Worm (Caenorhabditis elegans) whole organism, mixed stage, embryonic: ENCODE results near the gene mlc-4.
A peak's percentile ranks its signal among the peaks of the same experiment; 100 is the strongest.

Experiments
- M03D4.4 ChIP-seq: sonication (generic microtip); optimal IDR thresholded peaks from 2 replicates; lab custom pipeline; 2017; ENCODE audit warnings: mild to moderate bottlenecking, missing genetic modification characterization, missing compliant biosample characterization
- bed-3 ChIP-seq: fragments of 200-800 bp; sonication (Bioruptor generic); optimal IDR thresholded peaks from 3 replicates; lab custom pipeline; 2018; ENCODE audit warnings: mild to moderate bottlenecking, missing genetic modification characterization, moderate library complexity, missing compliant biosample characterization
- blmp-1 ChIP-seq: fragments of 150-350 bp; optimal IDR thresholded peaks from 2 replicates; lab custom pipeline; 2014; ENCODE audit warnings: missing biosample characterization, missing genetic modification characterization
- ceh-39 ChIP-seq: fragments of 150-350 bp; optimal IDR thresholded peaks from 2 replicates; lab custom pipeline; 2014; ENCODE audit warnings: missing biosample characterization, missing genetic modification characterization
- ceh-83 ChIP-seq: fragments of 200-800 bp; sonication (Bioruptor generic); optimal IDR thresholded peaks from 2 replicates; lab custom pipeline; 2018; ENCODE audit warnings: mild to moderate bottlenecking, missing genetic modification characterization, missing compliant biosample characterization
- ces-1 ChIP-seq: fragments of 150-350 bp; optimal IDR thresholded peaks from 2 replicates; lab custom pipeline; 2014; ENCODE audit warnings: missing biosample characterization, missing genetic modification reagents, missing genetic modification characterization
- cnd-1 ChIP-seq: fragments of 200-800 bp; sonication (Bioruptor generic); optimal IDR thresholded peaks from 2 replicates; lab custom pipeline; 2018; ENCODE audit warnings: mild to moderate bottlenecking, missing genetic modification characterization, missing compliant biosample characterization
- elt-1 ChIP-seq: sonication (generic microtip); optimal IDR thresholded peaks from 2 replicates; lab custom pipeline; 2017; ENCODE audit warnings: missing genetic modification characterization, mild to moderate bottlenecking, missing compliant biosample characterization, antibody characterized with exemption, moderate library complexity, borderline replicate concordance; ENCODE audit not compliant: insufficient read depth
- elt-3 ChIP-seq: fragments of 150-350 bp; optimal IDR thresholded peaks from 2 replicates; lab custom pipeline; 2014; ENCODE audit warnings: missing biosample characterization, missing genetic modification characterization
- flh-1 ChIP-seq: fragments of 200-800 bp; sonication (Bioruptor generic); optimal IDR thresholded peaks from 2 replicates; lab custom pipeline; 2018; ENCODE audit warnings: mild to moderate bottlenecking, missing genetic modification characterization, moderate library complexity, missing compliant biosample characterization
- ham-2 ChIP-seq: fragments of 200-800 bp; sonication (Bioruptor generic); optimal IDR thresholded peaks from 2 replicates; lab custom pipeline; 2018; ENCODE audit warnings: mild to moderate bottlenecking, missing genetic modification characterization, missing compliant biosample characterization
- hlh-1 ChIP-seq: fragments of 150-350 bp; optimal IDR thresholded peaks from 2 replicates; lab custom pipeline; 2014; ENCODE audit warnings: missing biosample characterization, missing genetic modification reagents, missing genetic modification characterization
- lin-13 ChIP-seq: fragments of 150-350 bp; optimal IDR thresholded peaks from 2 replicates; lab custom pipeline; 2014; ENCODE audit warnings: missing biosample characterization, missing genetic modification characterization
- lin-32 ChIP-seq: fragments of 200-800 bp; sonication (Bioruptor generic); optimal IDR thresholded peaks from 2 replicates; lab custom pipeline; 2018; ENCODE audit warnings: mild to moderate bottlenecking, missing genetic modification characterization, missing compliant biosample characterization
- lsy-2 ChIP-seq: fragments of 150-350 bp; optimal IDR thresholded peaks from 2 replicates; lab custom pipeline; 2014; ENCODE audit warnings: missing biosample characterization, missing genetic modification characterization
- mab-5 ChIP-seq: fragments of 150-350 bp; optimal IDR thresholded peaks from 2 replicates; lab custom pipeline; 2014; ENCODE audit warnings: missing biosample characterization, missing genetic modification characterization
- mep-1 ChIP-seq: fragments of 150-350 bp; optimal IDR thresholded peaks from 2 replicates; lab custom pipeline; 2017; ENCODE audit warnings: missing biosample characterization, missing genetic modification reagents, missing genetic modification characterization, inconsistent platforms
- mls-2 ChIP-seq: sonication (generic microtip); optimal IDR thresholded peaks from 2 replicates; lab custom pipeline; 2016; ENCODE audit warnings: mild to moderate bottlenecking, missing genetic modification characterization, moderate library complexity, missing compliant biosample characterization
- nhr-12 ChIP-seq: fragments of 150-350 bp; optimal IDR thresholded peaks from 2 replicates; lab custom pipeline; 2014; ENCODE audit warnings: missing biosample characterization, missing genetic modification characterization
- nhr-76 ChIP-seq: sonication (generic microtip); optimal IDR thresholded peaks from 2 replicates; lab custom pipeline; 2017; ENCODE audit warnings: missing biosample characterization, missing genetic modification characterization
- pha-4 ChIP-seq: fragments of 150-350 bp; optimal IDR thresholded peaks from 2 replicates; lab custom pipeline; 2018; ENCODE audit warnings: missing biosample characterization, missing genetic modification reagents, missing genetic modification characterization
- sem-2 ChIP-seq: fragments of 200-800 bp; sonication (Bioruptor generic); optimal IDR thresholded peaks from 2 replicates; lab custom pipeline; 2018; ENCODE audit warnings: mild to moderate bottlenecking, missing genetic modification characterization, missing compliant biosample characterization
- snpc-4 ChIP-seq: fragments of 150-350 bp; optimal IDR thresholded peaks from 2 replicates; lab custom pipeline; 2014; ENCODE audit warnings: missing biosample characterization, missing genetic modification characterization
- sptf-1 ChIP-seq: sonication (generic microtip); optimal IDR thresholded peaks from 2 replicates; lab custom pipeline; 2017; ENCODE audit warnings: mild to moderate bottlenecking, missing genetic modification characterization, moderate library complexity, missing compliant biosample characterization
- unc-120 ChIP-seq: sonication (generic microtip); optimal IDR thresholded peaks from 2 replicates; lab custom pipeline; 2017; ENCODE audit warnings: missing genetic modification characterization, missing compliant biosample characterization; ENCODE audit not compliant: poor library complexity, severe bottlenecking
- unc-39 ChIP-seq: fragments of 150-350 bp; optimal IDR thresholded peaks from 2 replicates; lab custom pipeline; 2014; ENCODE audit warnings: missing biosample characterization, missing genetic modification characterization
- unc-62 ChIP-seq: fragments of 150-350 bp; optimal IDR thresholded peaks from 2 replicates; lab custom pipeline; 2014; ENCODE audit warnings: missing biosample characterization, missing genetic modification reagents, missing genetic modification characterization
- zip-8 ChIP-seq: fragments of 150-350 bp; optimal IDR thresholded peaks from 2 replicates; lab custom pipeline; 2014; ENCODE audit warnings: missing biosample characterization, missing genetic modification characterization
- ztf-11 ChIP-seq: fragments of 150-350 bp; optimal IDR thresholded peaks from 2 replicates; lab custom pipeline; 2014; ENCODE audit warnings: missing biosample characterization, missing genetic modification characterization

The mlc-4 gene

DNA sequence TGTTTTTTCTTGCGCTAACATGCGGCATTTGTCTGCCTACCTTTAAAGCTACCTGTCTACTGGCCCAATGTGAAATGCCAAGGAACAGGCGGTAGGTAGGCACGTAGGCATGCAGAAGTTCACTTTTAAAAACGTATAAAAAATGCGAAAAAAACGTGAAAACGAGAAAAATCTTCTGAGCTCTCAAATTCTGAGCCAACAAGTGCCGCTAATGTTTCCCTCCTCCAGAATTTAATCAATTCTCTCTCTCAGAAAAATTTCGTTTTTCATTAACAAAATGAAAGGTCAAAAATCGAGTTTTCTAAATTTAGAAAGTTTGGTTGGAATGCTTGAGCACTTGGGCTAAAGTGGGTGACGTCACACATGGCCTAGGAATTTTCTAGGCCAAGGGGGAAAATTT, 11.1 kb downstream of the mlc-4 start:
- TF ChIP-seq ceh-39 (tag; lab: Kevin White, UChicago) (no peak), unc-39 (tag; lab: Kevin White, UChicago) (no peak), ztf-11 (tag; lab: Kevin White, UChicago) (no peak), blmp-1 (tag; lab: Kevin White, UChicago) (no peak), ceh-83 (GFP tag; lab: Kevin White, UChicago) (no peak), bed-3 (GFP tag; lab: Kevin White, UChicago) (no peak), hlh-1 (tag; lab: Kevin White, UChicago) (no peak), lsy-2 (no peak), mep-1 (no peak), sptf-1 (tag; lab: Kevin White, UChicago) (no peak), nhr-76 (tag; lab: Kevin White, UChicago) (no peak), flh-1 (GFP tag; lab: Kevin White, UChicago) (no peak), mab-5 (no peak)

DNA sequence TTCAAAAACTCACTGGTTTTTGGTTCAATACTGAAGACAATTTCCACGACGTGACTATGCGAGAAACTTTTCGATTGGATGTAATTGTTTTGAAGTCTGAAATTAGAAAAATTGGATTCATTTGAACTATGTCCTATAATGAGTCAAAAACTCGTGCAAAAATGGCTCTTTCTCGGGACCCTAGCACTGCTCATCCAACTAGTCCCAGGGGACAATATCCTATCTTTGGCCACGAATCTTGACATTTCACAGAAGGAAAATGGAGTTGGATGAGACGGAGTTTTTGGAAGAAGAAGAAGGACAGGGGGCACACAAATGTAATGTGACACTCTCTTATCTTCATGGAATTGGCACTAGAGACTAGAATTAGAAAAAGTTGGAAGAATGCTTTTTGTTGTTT, 11.7 kb downstream of the mlc-4 start:
- TF ChIP-seq sptf-1 (tag; lab: Kevin White, UChicago) (no peak), hlh-1 (tag; lab: Kevin White, UChicago) (no peak)

DNA sequence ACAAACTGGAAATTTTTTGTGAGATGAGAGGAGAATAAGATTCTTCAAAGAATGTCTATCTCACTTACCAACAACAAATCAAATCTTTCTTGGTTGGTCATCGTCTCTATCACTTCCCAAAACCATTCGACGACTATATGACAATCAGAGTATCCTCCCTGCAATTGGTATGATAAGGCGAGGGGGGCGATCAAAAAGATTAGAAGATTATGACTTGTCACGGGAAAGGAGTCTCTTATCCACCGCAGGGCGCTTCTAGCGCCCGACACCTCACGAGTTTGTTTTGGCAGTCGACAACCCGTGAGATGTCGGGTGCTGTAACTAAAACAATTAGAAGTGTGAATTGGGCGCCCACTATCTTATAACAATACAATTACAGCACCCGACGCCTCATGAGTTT, 15.9 kb downstream of the mlc-4 start:
- TF ChIP-seq unc-120 (tag; lab: Kevin White, UChicago): no peak
- TF ChIP-seq lin-32 (GFP tag; lab: Kevin White, UChicago): no peak
- no peak for TF ChIP-seq lin-13
- no peak for TF ChIP-seq hlh-1 (tag; lab: Kevin White, UChicago)
- TF ChIP-seq pha-4: no peak
- TF ChIP-seq ceh-83 (GFP tag; lab: Kevin White, UChicago): no peak

DNA sequence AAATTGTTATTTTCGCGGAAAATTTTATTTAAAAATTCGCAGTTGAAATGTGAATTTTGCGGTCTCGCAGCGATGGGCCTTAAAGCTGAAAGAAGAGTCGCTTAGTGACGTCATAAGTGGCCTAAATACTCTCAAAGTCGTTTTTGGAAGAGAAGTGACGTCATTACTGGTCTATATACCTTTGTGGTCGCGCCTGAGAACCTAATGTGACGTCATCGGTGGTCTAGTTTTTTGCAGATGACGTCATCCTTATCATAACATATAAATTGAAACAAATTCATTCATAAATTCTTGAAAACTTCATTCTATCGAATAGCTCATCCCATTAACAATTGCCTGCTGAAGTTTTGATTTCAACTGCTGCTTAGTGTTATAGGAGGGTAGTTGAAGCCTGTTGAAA, 16.5 kb downstream of the mlc-4 start:
- no peak for TF ChIP-seq unc-120 (tag; lab: Kevin White, UChicago)
- TF ChIP-seq zip-8 (tag; lab: Kevin White, UChicago): peak; percentile 100

DNA sequence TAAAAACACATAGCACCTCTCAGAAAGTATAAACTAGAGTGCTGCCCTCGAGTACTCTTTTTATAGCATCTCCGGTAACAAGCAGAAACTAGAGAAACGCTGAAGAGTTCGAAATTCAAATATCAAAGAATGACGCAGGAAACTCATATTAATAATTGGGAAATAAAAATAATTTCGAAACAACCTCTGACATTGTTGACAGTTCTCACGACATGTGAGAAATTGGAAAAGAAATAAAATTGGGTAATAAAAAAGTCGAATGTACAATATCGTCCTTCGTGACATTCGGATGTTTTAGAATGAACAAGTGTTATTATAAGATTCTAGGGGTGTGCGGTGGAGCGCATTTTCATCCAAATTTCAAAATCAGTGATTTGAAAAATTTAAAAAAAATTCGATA, 21.3 kb downstream of the mlc-4 start:
- TF ChIP-seq ces-1 (GFP tag; lab: Kevin White, UChicago) (no peak), unc-62 (GFP tag; lab: Kevin White, UChicago) (no peak), zip-8 (tag; lab: Kevin White, UChicago) (no peak), lsy-2 (no peak), lin-13 (no peak), bed-3 (GFP tag; lab: Kevin White, UChicago) (no peak), ztf-11 (tag; lab: Kevin White, UChicago) (no peak), mls-2 (no peak), sem-2 (GFP tag; lab: Kevin White, UChicago) (no peak), sptf-1 (tag; lab: Kevin White, UChicago) (no peak), nhr-12 (tag; lab: Kevin White, UChicago) (no peak), cnd-1 (tag; lab: Kevin White, UChicago) (no peak), mab-5 (no peak)

DNA sequence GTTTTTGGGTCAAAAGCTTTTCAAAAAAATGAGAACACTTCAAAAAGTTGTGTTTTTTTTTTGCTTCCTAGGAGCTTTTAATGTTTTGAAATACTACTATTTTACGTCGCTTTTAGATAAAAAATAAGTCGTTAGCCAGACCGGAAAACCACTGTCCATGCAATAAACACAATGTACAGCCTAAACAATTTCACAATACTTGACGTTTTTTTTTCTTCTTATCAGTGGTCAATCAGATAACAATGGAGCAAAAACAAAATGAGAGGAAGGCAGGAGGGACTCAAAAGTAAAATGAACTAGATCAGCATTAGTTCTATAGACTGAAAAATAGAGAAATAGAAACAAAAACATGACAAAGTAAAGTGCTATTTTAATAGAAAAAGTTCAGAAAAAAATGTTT, 22.8 kb downstream of the mlc-4 start:
- TF ChIP-seq ham-2 (GFP tag; lab: Kevin White, UChicago) (no peak), pha-4 (no peak), snpc-4 (tag; lab: Kevin White, UChicago) (no peak), lin-13 (no peak), mls-2 (no peak), nhr-76 (tag; lab: Kevin White, UChicago) (no peak), ceh-39 (tag; lab: Kevin White, UChicago) (no peak), mab-5 (no peak), ces-1 (GFP tag; lab: Kevin White, UChicago) (no peak), elt-1 (tag; lab: Kevin White, UChicago) (no peak), M03D4.4 (no peak), hlh-1 (tag; lab: Kevin White, UChicago) (no peak), elt-3 (tag; lab: Kevin White, UChicago) (no peak)
